ENCODE assay signal across 7 worm cellular contexts in genomic region chrV:16499006-16499405, ce11.
TF ChIP-seq lines count a peak whose summit lies in the region.

Gene F36D3.1 (plus strand): TSS chrV:16499352.

TF ChIP-seq in whole organism, L1 larva, 84 proteins besides CTCF, POLR2A, EP300 and RAD21 (continues in another document):
- no peak for TF ChIP-seq lin-39 (tag; optimal IDR thresholded peaks at IDR 0.05; lab: Kevin White, UChicago)
- no peak for TF ChIP-seq mab-9 (GFP tag; IDR thresholded peaks at IDR 0.05; lab: Robert Waterston, UW)
- no peak for TF ChIP-seq hlh-4 (tag; optimal IDR thresholded peaks at IDR 0.05; lab: Kevin White, UChicago)
- TF ChIP-seq aly-2 (tag; optimal IDR thresholded peaks at IDR 0.05; lab: Kevin White, UChicago), result no peak
- TF ChIP-seq mep-1 (tag; optimal IDR thresholded peaks at IDR 0.05; lab: Kevin White, UChicago), result peak; percentile 68
- TF ChIP-seq tlp-1 (tag; optimal IDR thresholded peaks at IDR 0.05; lab: Kevin White, UChicago), result no peak
- TF ChIP-seq lin-15B (tag; optimal IDR thresholded peaks at IDR 0.05; lab: Kevin White, UChicago), result peak; percentile 26
- peak; percentile 64 for TF ChIP-seq snu-23 (GFP tag; optimal IDR thresholded peaks at IDR 0.05; lab: Kevin White, UChicago)
- no peak for TF ChIP-seq nhr-85 (tag; lab: Kevin White, UChicago)
- no peak for TF ChIP-seq sup-37 (GFP tag; optimal IDR thresholded peaks at IDR 0.05; lab: Kevin White, UChicago)
- no peak for TF ChIP-seq Y116A8C.19 (tag; optimal IDR thresholded peaks at IDR 0.05; lab: Kevin White, UChicago; ENCODE audit: borderline replicate concordance)
- no peak for TF ChIP-seq efl-3 (GFP tag; optimal IDR thresholded peaks at IDR 0.05; lab: Kevin White, UChicago)

TF ChIP-seq in whole organism, L2 larva, 48 proteins besides CTCF, POLR2A, EP300 and RAD21 (continues in another document):
- TF ChIP-seq mab-5 (tag; optimal IDR thresholded peaks at IDR 0.05; lab: Kevin White, UChicago), result no peak
- no peak for TF ChIP-seq egl-27 (tag; optimal IDR thresholded peaks at IDR 0.05; lab: Kevin White, UChicago)
- TF ChIP-seq crh-2 (tag; optimal IDR thresholded peaks at IDR 0.05; lab: Kevin White, UChicago), result peak; percentile 34
- TF ChIP-seq lin-11 (tag; optimal IDR thresholded peaks at IDR 0.05; lab: Kevin White, UChicago), result no peak
- TF ChIP-seq unc-55 (GFP tag; optimal IDR thresholded peaks at IDR 0.05; lab: Kevin White, UChicago), result peak; percentile 65
- TF ChIP-seq nhr-129 (tag; optimal IDR thresholded peaks at IDR 0.05; lab: Kevin White, UChicago), result peak; percentile 53
- no peak for TF ChIP-seq F13H6.1 (tag; optimal IDR thresholded peaks at IDR 0.05; lab: Kevin White, UChicago)
- TF ChIP-seq gmeb-1 (tag; optimal IDR thresholded peaks at IDR 0.05; lab: Kevin White, UChicago), result peak; percentile 80
- TF ChIP-seq elt-1 (tag; optimal IDR thresholded peaks at IDR 0.05; lab: Kevin White, UChicago), result no peak
- peak; percentile 29 to 73 for TF ChIP-seq lsy-2 (tag; optimal IDR thresholded peaks at IDR 0.05; lab: Kevin White, UChicago)
- TF ChIP-seq C34F6.9 (tag; optimal IDR thresholded peaks at IDR 0.05; lab: Kevin White, UChicago), result peak; percentile 43
- peak; percentile 15 for TF ChIP-seq fos-1 (tag; optimal IDR thresholded peaks at IDR 0.05; lab: Kevin White, UChicago)
- peak; percentile 67 for TF ChIP-seq snpc-4 (tag; optimal IDR thresholded peaks at IDR 0.05; lab: Kevin White, UChicago)
- TF ChIP-seq sem-4 (tag; optimal IDR thresholded peaks at IDR 0.05; lab: Kevin White, UChicago), result peak; percentile 23

TF ChIP-seq in whole organism, L3 larva, 47 proteins besides CTCF, POLR2A, EP300 and RAD21:
- TF ChIP-seq sea-2 (GFP tag; optimal IDR thresholded peaks at IDR 0.05; lab: Kevin White, UChicago) (no peak), nfya-1 (tag; optimal IDR thresholded peaks at IDR 0.05; lab: Kevin White, UChicago; ENCODE audit: insufficient read depth) (peak; percentile 70), jun-1 (tag; optimal IDR thresholded peaks at IDR 0.05; lab: Kevin White, UChicago) (no peak), skn-1 (tag; optimal IDR thresholded peaks at IDR 0.05; lab: Kevin White, UChicago) (peak; percentile 15), hmg-11 (tag; optimal IDR thresholded peaks at IDR 0.05; lab: Kevin White, UChicago) (peak; percentile 22), elt-2 (tag; optimal IDR thresholded peaks at IDR 0.05; lab: Kevin White, UChicago) (peak; percentile 19), snpc-4 (tag; optimal IDR thresholded peaks at IDR 0.05; lab: Kevin White, UChicago) (peak; percentile 70), fkh-2 (tag; optimal IDR thresholded peaks at IDR 0.05; lab: Kevin White, UChicago) (no peak), nhr-12 (tag; optimal IDR thresholded peaks at IDR 0.05; lab: Kevin White, UChicago) (no peak), zag-1 (tag; optimal IDR thresholded peaks at IDR 0.05; lab: Kevin White, UChicago) (no peak), ceh-28 (tag; optimal IDR thresholded peaks at IDR 0.05; lab: Kevin White, UChicago) (peak; percentile 36), mml-1 (tag; optimal IDR thresholded peaks at IDR 0.05; lab: Kevin White, UChicago) (no peak), pha-4 (tag; optimal IDR thresholded peaks at IDR 0.05; lab: Kevin White, UChicago) (peak; percentile 58), lin-15B (tag; optimal IDR thresholded peaks at IDR 0.05; lab: Kevin White, UChicago) (peak; percentile 64)

TF ChIP-seq in whole organism, L4 larva, 104 proteins besides CTCF, POLR2A, EP300 and RAD21 (continues in another document):
- TF ChIP-seq cey-2 (tag; optimal IDR thresholded peaks at IDR 0.05; lab: Kevin White, UChicago; ENCODE audit: borderline replicate concordance, insufficient read depth), result no peak
- no peak for TF ChIP-seq F44E2.7 (GFP tag; IDR thresholded peaks at IDR 0.05; lab: Robert Waterston, UW)
- TF ChIP-seq sdz-12 (GFP tag; optimal IDR thresholded peaks at IDR 0.05; lab: Kevin White, UChicago), result no peak
- TF ChIP-seq nhr-42 (GFP tag; IDR thresholded peaks at IDR 0.05; lab: Robert Waterston, UW), result no peak
- TF ChIP-seq lin-15B (tag; optimal IDR thresholded peaks at IDR 0.05; lab: Kevin White, UChicago), result no peak
- TF ChIP-seq tag-97 (GFP tag; IDR thresholded peaks at IDR 0.05; lab: Robert Waterston, UW), result no peak
- TF ChIP-seq attf-4 (tag; optimal IDR thresholded peaks at IDR 0.05; lab: Kevin White, UChicago), result no peak
- no peak for TF ChIP-seq dve-1 (tag; optimal IDR thresholded peaks at IDR 0.05; lab: Kevin White, UChicago; ENCODE audit: insufficient read depth)
- no peak for TF ChIP-seq nhr-76 (tag; optimal IDR thresholded peaks at IDR 0.05; lab: Kevin White, UChicago)
- no peak for TF ChIP-seq snpc-4 (tag; optimal IDR thresholded peaks at IDR 0.05; lab: Kevin White, UChicago)
- no peak for TF ChIP-seq Y48G9A.11 (GFP tag; IDR thresholded peaks at IDR 0.05; lab: Robert Waterston, UW)
- TF ChIP-seq lin-29 (GFP tag; IDR thresholded peaks at IDR 0.05; lab: Robert Waterston, UW), result no peak
- TF ChIP-seq nhr-41 (GFP tag; IDR thresholded peaks at IDR 0.05; lab: Robert Waterston, UW), result no peak
- TF ChIP-seq egl-43 (GFP tag; IDR thresholded peaks at IDR 0.05; lab: Robert Waterston, UW), result no peak
- TF ChIP-seq duxl-1 (tag; optimal IDR thresholded peaks at IDR 0.05; lab: Kevin White, UChicago; ENCODE audit: poor library complexity), result no peak

TF ChIP-seq in whole organism, late embryonic, 69 proteins besides CTCF, POLR2A, EP300 and RAD21:
- TF ChIP-seq nfya-1 (tag; optimal IDR thresholded peaks at IDR 0.05; lab: Kevin White, UChicago), result peak; percentile 37
- TF ChIP-seq ets-4 (tag; optimal IDR thresholded peaks at IDR 0.05; lab: Kevin White, UChicago), result no peak

TF ChIP-seq in whole organism, mixed stage, embryonic, 35 proteins besides CTCF, POLR2A, EP300 and RAD21 (continues in another document):
- TF ChIP-seq flh-1 (GFP tag; optimal IDR thresholded peaks at IDR 0.05; lab: Kevin White, UChicago) (no peak), lin-32 (GFP tag; optimal IDR thresholded peaks at IDR 0.05; lab: Kevin White, UChicago) (no peak), tbx-8 (GFP tag; optimal IDR thresholded peaks at IDR 0.05; lab: Kevin White, UChicago) (no peak), hlh-1 (tag; optimal IDR thresholded peaks at IDR 0.05; lab: Kevin White, UChicago) (peak; percentile 50), mep-1 (tag; optimal IDR thresholded peaks at IDR 0.05; lab: Kevin White, UChicago) (peak; percentile 44), ceh-43 (GFP tag; optimal IDR thresholded peaks at IDR 0.05; lab: Kevin White, UChicago) (no peak), bed-3 (GFP tag; optimal IDR thresholded peaks at IDR 0.05; lab: Kevin White, UChicago) (no peak), unc-120 (tag; optimal IDR thresholded peaks at IDR 0.05; lab: Kevin White, UChicago; ENCODE audit: poor library complexity, severe bottlenecking) (no peak), elt-3 (tag; optimal IDR thresholded peaks at IDR 0.05; lab: Kevin White, UChicago) (no peak), mls-2 (tag; optimal IDR thresholded peaks at IDR 0.05; lab: Kevin White, UChicago) (no peak), nhr-237 (tag; optimal IDR thresholded peaks at IDR 0.05; lab: Kevin White, UChicago) (no peak), ceh-83 (GFP tag; optimal IDR thresholded peaks at IDR 0.05; lab: Kevin White, UChicago) (no peak), ham-2 (GFP tag; optimal IDR thresholded peaks at IDR 0.05; lab: Kevin White, UChicago) (no peak), nhr-76 (tag; optimal IDR thresholded peaks at IDR 0.05; lab: Kevin White, UChicago) (no peak), elt-1 (tag; optimal IDR thresholded peaks at IDR 0.05; lab: Kevin White, UChicago; ENCODE audit: borderline replicate concordance, insufficient read depth) (no peak), snpc-4 (tag; optimal IDR thresholded peaks at IDR 0.05; lab: Kevin White, UChicago) (no peak), zip-8 (tag; optimal IDR thresholded peaks at IDR 0.05; lab: Kevin White, UChicago) (no peak), sem-2 (GFP tag; optimal IDR thresholded peaks at IDR 0.05; lab: Kevin White, UChicago) (no peak), ceh-39 (tag; optimal IDR thresholded peaks at IDR 0.05; lab: Kevin White, UChicago) (no peak), sptf-1 (tag; optimal IDR thresholded peaks at IDR 0.05; lab: Kevin White, UChicago) (no peak), nhr-2 (tag; optimal IDR thresholded peaks at IDR 0.05; lab: Kevin White, UChicago) (no peak), cnd-1 (tag; optimal IDR thresholded peaks at IDR 0.05; lab: Kevin White, UChicago) (no peak)

TF ChIP-seq in whole organism, young adult, 124 proteins besides CTCF, POLR2A, EP300 and RAD21:
- TF ChIP-seq lin-54 (GFP tag; optimal IDR thresholded peaks at IDR 0.05; lab: Kevin White, UChicago) (peak; percentile 35), hmg-1.2 (GFP tag; IDR thresholded peaks at IDR 0.05; lab: Robert Waterston, UW) (peak; percentile 34; the same call in 1 of the 2 replicates), bed-2 (GFP tag; IDR thresholded peaks at IDR 0.05; lab: Robert Waterston, UW) (no peak), madf-8 (GFP tag; conservative IDR thresholded peaks at IDR 0.05; lab: Robert Waterston, UW) (no peak), efl-1 (GFP tag; optimal IDR thresholded peaks at IDR 0.05; lab: Kevin White, UChicago) (peak; percentile 38), lin-35 (GFP tag; optimal IDR thresholded peaks at IDR 0.05; lab: Kevin White, UChicago) (peak in 1 of 3 experiments; percentile 79), attf-5 (GFP tag; optimal IDR thresholded peaks at IDR 0.05; lab: Kevin White, UChicago) (peak; percentile 21), dpl-1 (GFP tag; optimal IDR thresholded peaks at IDR 0.05; lab: Kevin White, UChicago) (peak; percentile 21), snpc-4 (GFP tag; optimal IDR thresholded peaks at IDR 0.05; lab: Kevin White, UChicago) (no peak), snpc-4 (tag; optimal IDR thresholded peaks at IDR 0.05; lab: Kevin White, UChicago) (peak in 2 of 4 experiments; percentile 3 to 45)
